Worm (Caenorhabditis elegans) whole organism, L1 larva: Measurements from ENCODE around the gene Y53F4B.27.
A peak's percentile ranks its signal among the peaks of the same experiment; 100 is the strongest.

Experiments
- C04F5.9 ChIP-seq: sonication (generic microtip); optimal IDR thresholded peaks from 2 replicates; lab custom pipeline; 2016; ENCODE audit warnings: missing genetic modification characterization, missing compliant biosample characterization
- C34B4.2 ChIP-seq: sonication (generic microtip); optimal IDR thresholded peaks from 2 replicates; lab custom pipeline; 2017; ENCODE audit warnings: mild to moderate bottlenecking, missing genetic modification characterization, missing compliant biosample characterization
- F16B12.6 ChIP-seq: fragments of 150-350 bp; optimal IDR thresholded peaks from 2 replicates; lab custom pipeline; 2014; ENCODE audit warnings: missing biosample characterization, missing genetic modification characterization
- Y116A8C.19 ChIP-seq: sonication (generic microtip); optimal IDR thresholded peaks from 2 replicates; lab custom pipeline; 2016; ENCODE audit warnings: missing compliant biosample characterization, missing genetic modification characterization, borderline replicate concordance
- aha-1 ChIP-seq: fragments of 150-350 bp; optimal IDR thresholded peaks from 2 replicates; lab custom pipeline; 2014; ENCODE audit warnings: missing biosample characterization, missing genetic modification characterization
- alr-1 ChIP-seq: fragments of 200-800 bp; sonication (Bioruptor generic); optimal IDR thresholded peaks from 2 replicates; lab custom pipeline; 2018; ENCODE audit warnings: borderline replicate concordance, mild to moderate bottlenecking, missing genetic modification characterization, missing compliant biosample characterization
- ama-1 ChIP-seq: fragments of 150-350 bp; optimal IDR thresholded peaks from 2 replicates; lab custom pipeline; 2014
- blmp-1 ChIP-seq: fragments of 150-350 bp; optimal IDR thresholded peaks from 2 replicates; lab custom pipeline; 2014; ENCODE audit warnings: missing biosample characterization, missing genetic modification characterization
- ceh-8 ChIP-seq: fragments of 200-800 bp; sonication (Bioruptor generic); optimal IDR thresholded peaks from 2 replicates; lab custom pipeline; 2018; ENCODE audit warnings: mild to moderate bottlenecking, missing genetic modification characterization, moderate library complexity, missing compliant biosample characterization
- ceh-82 ChIP-seq, 3 experiments: fragments of 150-350 bp in 1 of 3; sonication (generic microtip) in 2 of 3; optimal IDR thresholded peaks; 2 replicates each; lab custom pipeline; 2014 to 2017; ENCODE audit warnings: missing biosample characterization in 3 of 3, missing genetic modification characterization in 3 of 3
- ceh-88 ChIP-seq: fragments of 200-800 bp; sonication (Bioruptor generic); IDR thresholded peaks from 2 replicates; pipeline ENCODE4 v1.3.6; 2022; ENCODE audit warnings: missing genetic modification characterization, missing compliant biosample characterization
- dsc-1 ChIP-seq: sonication (generic microtip); optimal IDR thresholded peaks from 2 replicates; lab custom pipeline; 2016; ENCODE audit warnings: mild to moderate bottlenecking, missing genetic modification characterization, missing compliant biosample characterization
- efl-3 ChIP-seq: fragments of 200-800 bp; sonication (Bioruptor generic); optimal IDR thresholded peaks from 2 replicates; lab custom pipeline; 2018; ENCODE audit warnings: mild to moderate bottlenecking, missing genetic modification characterization, missing compliant biosample characterization
- egl-27 ChIP-seq, 2 experiments: fragments of 150-350 bp in 1 of 2; sonication (generic microtip); optimal IDR thresholded peaks; 3 replicates each; lab custom pipeline; 2017 to 2018; ENCODE audit warnings: missing biosample characterization in 2 of 2, missing genetic modification characterization in 2 of 2, missing genetic modification reagents in 2 of 2
- elt-2 ChIP-seq: sonication (generic microtip); optimal IDR thresholded peaks from 2 replicates; lab custom pipeline; 2016; ENCODE audit warnings: missing genetic modification characterization, mild to moderate bottlenecking, inconsistent platforms, missing compliant biosample characterization, missing genetic modification reagents
- ets-5 ChIP-seq: fragments of 200-800 bp; sonication (Bioruptor generic); IDR thresholded peaks from 2 replicates; pipeline ENCODE4 v1.3.6; 2022; ENCODE audit warnings: missing genetic modification characterization, missing compliant biosample characterization
- fkh-10 ChIP-seq: sonication (generic microtip); optimal IDR thresholded peaks from 2 replicates; lab custom pipeline; 2017; ENCODE audit warnings: missing biosample characterization, missing genetic modification reagents, missing genetic modification characterization
- fkh-8 ChIP-seq: sonication (generic microtip); optimal IDR thresholded peaks from 2 replicates; lab custom pipeline; 2016; ENCODE audit warnings: mild to moderate bottlenecking, missing genetic modification characterization, missing compliant biosample characterization
- grh-1 ChIP-seq: fragments of 200-800 bp; sonication (Bioruptor generic); IDR thresholded peaks from 2 replicates; pipeline ENCODE4 v1.3.6; 2022; ENCODE audit warnings: missing genetic modification reagents, missing genetic modification characterization, missing compliant biosample characterization
- hlh-17 ChIP-seq: fragments of 200-800 bp; sonication (Bioruptor generic); optimal IDR thresholded peaks from 2 replicates; lab custom pipeline; 2018; ENCODE audit warnings: missing genetic modification characterization, mild to moderate bottlenecking, missing compliant biosample characterization, moderate library complexity, borderline replicate concordance
- lin-39 ChIP-seq: fragments of 150-350 bp; optimal IDR thresholded peaks from 2 replicates; lab custom pipeline; 2014; ENCODE audit warnings: missing biosample characterization, missing genetic modification reagents, missing genetic modification characterization
- lir-3 ChIP-seq: sonication (generic microtip); optimal IDR thresholded peaks from 2 replicates; lab custom pipeline; 2016; ENCODE audit warnings: mild to moderate bottlenecking, missing genetic modification characterization, moderate library complexity, missing compliant biosample characterization; ENCODE audit not compliant: poor library complexity
- mef-2 ChIP-seq: fragments of 150-350 bp; optimal IDR thresholded peaks from 2 replicates; lab custom pipeline; 2014; ENCODE audit warnings: missing biosample characterization, missing genetic modification characterization
- nhr-19 ChIP-seq: fragments of 200-800 bp; sonication (Bioruptor generic); conservative IDR thresholded peaks from 2 replicates; pipeline ENCODE4 v1.3.6; 2022; ENCODE audit warnings: missing genetic modification characterization, missing compliant biosample characterization
- nhr-77 ChIP-seq: fragments of 150-350 bp; optimal IDR thresholded peaks from 2 replicates; lab custom pipeline; 2014; ENCODE audit warnings: missing biosample characterization, missing genetic modification characterization
- nhr-85 ChIP-seq: sonication (generic microtip); peaks from one replicate; lab custom pipeline; 2016; ENCODE audit warnings: missing genetic modification characterization, inconsistent platforms, missing compliant biosample characterization
- pag-3 ChIP-seq: sonication (generic microtip); optimal IDR thresholded peaks from 2 replicates; lab custom pipeline; 2017; ENCODE audit warnings: missing genetic modification characterization, mild to moderate bottlenecking, missing compliant biosample characterization, antibody characterized with exemption, borderline replicate concordance; ENCODE audit not compliant: insufficient read depth
- pqm-1 ChIP-seq: sonication (generic microtip); optimal IDR thresholded peaks from 3 replicates; lab custom pipeline; 2017; ENCODE audit warnings: missing biosample characterization, missing genetic modification characterization
- sox-4 ChIP-seq: sonication (generic microtip); optimal IDR thresholded peaks from 2 replicates; lab custom pipeline; 2016; ENCODE audit warnings: missing genetic modification characterization, missing compliant biosample characterization
- sptf-1 ChIP-seq: fragments of 150-350 bp; optimal IDR thresholded peaks from 2 replicates; lab custom pipeline; 2014; ENCODE audit warnings: missing biosample characterization, missing genetic modification characterization
- unc-62 ChIP-seq: fragments of 150-350 bp; optimal IDR thresholded peaks from 2 replicates; lab custom pipeline; 2014; ENCODE audit warnings: missing biosample characterization, missing genetic modification reagents, missing genetic modification characterization
- unc-98 ChIP-seq: fragments of 200-800 bp; sonication (Bioruptor generic); IDR thresholded peaks from 2 replicates; pipeline ENCODE4 v1.3.6; 2022; ENCODE audit warnings: missing genetic modification characterization, missing compliant biosample characterization
- ztf-11 ChIP-seq, 2 experiments: sonication (generic microtip); optimal IDR thresholded peaks; 2 replicates each; lab custom pipeline; 2016 to 2017; ENCODE audit warnings: missing genetic modification characterization in 2 of 2, missing biosample characterization in 1 of 2, missing compliant biosample characterization in 1 of 2
- ztf-4 ChIP-seq: fragments of 150-350 bp; optimal IDR thresholded peaks from 2 replicates; lab custom pipeline; 2014; ENCODE audit warnings: missing biosample characterization, missing genetic modification characterization

The Y53F4B.27 gene

ce11 chrII:15119537-15120360, 25.9 kb upstream of the Y53F4B.27 start, which contains the start of gene arp-1 (continued):
- no peak for TF ChIP-seq pqm-1 (tag; lab: Kevin White, UChicago)
- no peak for TF ChIP-seq blmp-1 (tag; lab: Kevin White, UChicago)
- TF ChIP-seq egl-27 (tag; optimal IDR thresholded peaks at IDR 0.05; lab: Kevin White, UChicago): no peak
- TF ChIP-seq ceh-8 (GFP tag; lab: Kevin White, UChicago): no peak
- no peak for TF ChIP-seq ets-5
- peak; percentile 50 to 63 (median 52) for TF ChIP-seq ceh-82 (tag; optimal IDR thresholded peaks at IDR 0.05; lab: Kevin White, UChicago)
- TF ChIP-seq hlh-17 (GFP tag; lab: Kevin White, UChicago): no peak
- TF ChIP-seq ztf-11 (tag; optimal IDR thresholded peaks at IDR 0.05; lab: Kevin White, UChicago): no peak
- TF ChIP-seq Y116A8C.19 (tag; lab: Kevin White, UChicago): no peak
- no peak for TF ChIP-seq sox-4
- TF ChIP-seq dsc-1 (tag; lab: Kevin White, UChicago): peak; percentile 15
- TF ChIP-seq nhr-19 (GFP tag; lab: Robert Waterston, UW): peak; percentile 26; the same call in 1 of the 2 replicates
- TF ChIP-seq aha-1 (tag; lab: Kevin White, UChicago): no peak
- TF ChIP-seq ceh-88 (GFP tag; lab: Robert Waterston, UW): no peak
- no peak for TF ChIP-seq sptf-1
- TF ChIP-seq F16B12.6 (tag; lab: Kevin White, UChicago): peak; percentile 97
- TF ChIP-seq unc-98 (GFP tag; lab: Robert Waterston, UW): no peak
- no peak for TF ChIP-seq C04F5.9 (tag; lab: Kevin White, UChicago)
- no peak for TF ChIP-seq fkh-8 (tag; lab: Kevin White, UChicago)
- TF ChIP-seq C34B4.2 (tag; lab: Kevin White, UChicago): no peak
- TF ChIP-seq efl-3: no peak
- TF ChIP-seq ama-1 (lab: Kevin White, UChicago): no peak
- no peak for TF ChIP-seq unc-62
- TF ChIP-seq grh-1 (GFP tag; lab: Robert Waterston, UW): no peak
- no peak for TF ChIP-seq mef-2 (tag; lab: Kevin White, UChicago)
- no peak for TF ChIP-seq elt-2
- TF ChIP-seq nhr-85 (tag; lab: Kevin White, UChicago): no peak
- TF ChIP-seq pag-3 (tag; lab: Kevin White, UChicago): no peak
- no peak for TF ChIP-seq ztf-4 (tag; lab: Kevin White, UChicago)
- TF ChIP-seq lir-3 (tag; lab: Kevin White, UChicago): no peak
- no peak for TF ChIP-seq fkh-10 (GFP tag; lab: Kevin White, UChicago)
- no peak for TF ChIP-seq alr-1 (tag; lab: Kevin White, UChicago)

ce11 chrII:15124193-15124592, 21.5 kb upstream of the Y53F4B.27 start, which contains the start of gene Y53F4B.23:
Gene Y53F4B.23 (plus strand): TSS chrII:15124504.
- TF ChIP-seq lin-39: no peak
- TF ChIP-seq nhr-77: no peak

DNA sequence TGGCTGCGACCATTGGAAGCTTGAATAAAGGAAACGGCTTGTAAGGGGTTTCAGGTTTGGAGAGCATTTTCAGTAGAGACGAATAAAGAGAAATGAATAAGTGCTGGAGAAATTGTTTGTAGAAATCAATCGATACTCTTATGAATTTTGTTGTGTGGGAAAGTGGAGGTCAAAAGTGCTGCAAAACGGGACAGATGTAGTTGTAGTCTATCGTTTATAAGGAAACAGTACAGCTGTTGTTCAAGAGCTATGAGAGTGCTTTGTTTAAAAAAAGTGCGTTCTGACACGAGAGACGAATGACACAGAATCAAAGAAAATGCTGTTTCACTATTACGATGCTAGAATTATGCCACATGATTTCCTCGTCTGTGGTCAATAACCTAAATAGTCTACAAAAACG, 15.2 kb upstream of the Y53F4B.27 start, which contains the start of gene Y53F4B.62:
Gene Y53F4B.62, minus strand, starts transcription at position 101 of the 400 bp plus-strand sequence.
- no peak for TF ChIP-seq alr-1 (tag; lab: Kevin White, UChicago)

DNA sequence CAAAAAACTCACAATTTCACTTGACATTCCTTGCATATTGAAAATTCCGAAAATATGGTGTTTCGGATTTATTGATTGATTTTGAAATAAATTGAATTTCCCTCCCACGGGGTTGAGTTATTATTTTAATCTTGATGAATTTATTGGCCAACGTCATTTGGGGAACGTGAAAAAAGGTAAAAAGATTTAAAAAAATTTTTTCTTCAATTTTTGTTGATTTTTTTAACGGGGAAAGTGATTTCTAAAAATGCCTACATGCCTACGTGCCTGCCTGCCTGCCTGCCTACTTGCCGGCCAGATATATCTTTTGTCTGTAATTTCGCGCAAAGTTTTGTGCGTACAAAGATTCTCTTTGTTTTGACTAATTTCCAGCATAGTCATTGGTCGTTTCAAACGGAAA, 11.4 kb upstream of the Y53F4B.27 start, which contains the start of gene Y53F4B.24:
Gene Y53F4B.24, minus strand, starts transcription at position 101 of the 400 bp plus-strand sequence.
- TF ChIP-seq ztf-11 (tag; optimal IDR thresholded peaks at IDR 0.05; lab: Kevin White, UChicago) (no peak), nhr-85 (tag; lab: Kevin White, UChicago) (peak; percentile 4)
